Worm (Caenorhabditis elegans) whole organism, L4 larva: ENCODE data around the gene Y73B6BL.14.

ENCODE experiments used
- F44E2.7 ChIP-seq: fragments of 200-800 bp; sonication (Bioruptor generic); IDR thresholded peaks from 2 replicates; pipeline ENCODE4 v2.1.2; 2022; ENCODE audit warnings: missing genetic modification characterization, missing compliant biosample characterization
- F49E8.2 ChIP-seq: sonication (generic microtip); optimal IDR thresholded peaks from 2 replicates; lab custom pipeline; 2016; ENCODE audit warnings: missing compliant biosample characterization, mild to moderate bottlenecking, missing genetic modification characterization, borderline replicate concordance
- Y48G9A.11 ChIP-seq: fragments of 200-800 bp; sonication (Bioruptor generic); IDR thresholded peaks from 2 replicates; pipeline ENCODE4 v1.3.6; 2022; ENCODE audit warnings: missing genetic modification reagents, missing genetic modification characterization, missing compliant biosample characterization
- Y75B8A.6 ChIP-seq: fragments of 200-800 bp; sonication (Bioruptor generic); IDR thresholded peaks from 2 replicates; pipeline ENCODE4 v1.3.6; 2022; ENCODE audit warnings: missing genetic modification reagents, missing genetic modification characterization, missing compliant biosample characterization
- aha-1 ChIP-seq: fragments of 150-350 bp; peaks from one replicate; lab custom pipeline; 2014; ENCODE audit warnings: missing biosample characterization, missing genetic modification characterization
- ama-1 ChIP-seq: fragments of 150-350 bp; optimal IDR thresholded peaks from 2 replicates; lab custom pipeline; 2014; ENCODE audit warnings: inconsistent platforms, mixed read lengths
- ces-1 ChIP-seq: fragments of 150-350 bp; sonication (generic microtip); optimal IDR thresholded peaks from 4 replicates; lab custom pipeline; 2014; ENCODE audit warnings: missing biosample characterization, missing genetic modification reagents, missing genetic modification characterization
- cey-2 ChIP-seq: sonication (generic microtip); optimal IDR thresholded peaks from 3 replicates; lab custom pipeline; 2017; ENCODE audit warnings: missing genetic modification characterization, mild to moderate bottlenecking, missing compliant biosample characterization, antibody characterized with exemption, borderline replicate concordance; ENCODE audit not compliant: insufficient read depth
- daf-19 ChIP-seq: fragments of 200-800 bp; sonication (Bioruptor generic); conservative IDR thresholded peaks from 2 replicates; pipeline ENCODE4 v1.3.6; 2022; ENCODE audit warnings: missing genetic modification characterization, missing compliant biosample characterization
- dmd-6 ChIP-seq: fragments of 200-800 bp; sonication (Bioruptor generic); IDR thresholded peaks from 2 replicates; pipeline ENCODE4 v1.3.6; 2022; ENCODE audit warnings: missing genetic modification reagents, missing genetic modification characterization, missing compliant biosample characterization
- dmd-9 ChIP-seq: fragments of 200-800 bp; sonication (Bioruptor generic); IDR thresholded peaks from 2 replicates; pipeline ENCODE4 v1.3.6; 2022; ENCODE audit warnings: missing genetic modification reagents, missing genetic modification characterization, missing compliant biosample characterization
- egl-43 ChIP-seq: fragments of 200-800 bp; sonication (Bioruptor generic); IDR thresholded peaks from 2 replicates; pipeline ENCODE4 v1.3.6; 2022; ENCODE audit warnings: missing genetic modification reagents, missing genetic modification characterization, missing compliant biosample characterization
- fkh-10 ChIP-seq: fragments of 150-350 bp; optimal IDR thresholded peaks from 2 replicates; lab custom pipeline; 2014; ENCODE audit warnings: missing biosample characterization, missing genetic modification reagents, missing genetic modification characterization
- hif-1 ChIP-seq, 2 experiments: sonication (generic microtip); optimal IDR thresholded peaks; 2 replicates each; lab custom pipeline; 2016 to 2017; ENCODE audit warnings: missing compliant biosample characterization in 2 of 2, missing genetic modification characterization in 2 of 2, missing genetic modification reagents in 2 of 2, missing genotype in 2 of 2, mild to moderate bottlenecking in 1 of 2
- hlh-30 ChIP-seq: sonication (generic microtip); optimal IDR thresholded peaks from 2 replicates; lab custom pipeline; 2017; ENCODE audit warnings: antibody characterized with exemption, mild to moderate bottlenecking, missing genetic modification characterization, missing compliant biosample characterization; ENCODE audit not compliant: insufficient read depth
- hmg-1.1 ChIP-seq: fragments of 200-800 bp; sonication (Bioruptor generic); IDR thresholded peaks from 2 replicates; pipeline ENCODE4 v1.3.6; 2022; ENCODE audit warnings: missing genetic modification reagents, missing genetic modification characterization, missing compliant biosample characterization
- jun-1 ChIP-seq: fragments of 150-350 bp; optimal IDR thresholded peaks from 2 replicates; lab custom pipeline; 2014; ENCODE audit warnings: missing biosample characterization, missing genetic modification reagents, missing genetic modification characterization
- lin-29 ChIP-seq: fragments of 200-800 bp; sonication (Bioruptor generic); IDR thresholded peaks from 2 replicates; pipeline ENCODE4 v1.3.6; 2022; ENCODE audit warnings: missing genetic modification reagents, missing genetic modification characterization, missing compliant biosample characterization
- lin-38 ChIP-seq: fragments of 200-800 bp; sonication (Bioruptor generic); IDR thresholded peaks from 2 replicates; pipeline ENCODE4 v1.3.6; 2022; ENCODE audit warnings: missing genetic modification reagents, missing genetic modification characterization, missing compliant biosample characterization
- lir-3 ChIP-seq: sonication (generic microtip); optimal IDR thresholded peaks from 2 replicates; lab custom pipeline; 2016; ENCODE audit warnings: mild to moderate bottlenecking, missing genetic modification characterization, missing compliant biosample characterization
- madf-5 ChIP-seq, 2 experiments: fragments of 200-800 bp; sonication (Bioruptor generic); IDR thresholded peaks; 2 replicates each; pipeline ENCODE4 v1.3.6; 2022; ENCODE audit warnings: missing compliant biosample characterization in 2 of 2, missing genetic modification characterization in 2 of 2
- madf-9 ChIP-seq: fragments of 200-800 bp; sonication (Bioruptor generic); conservative IDR thresholded peaks from 2 replicates; pipeline ENCODE4 v1.3.6; 2022; ENCODE audit warnings: missing genetic modification reagents, missing genetic modification characterization, missing compliant biosample characterization
- mdt-29 ChIP-seq: fragments of 200-800 bp; sonication (Bioruptor generic); IDR thresholded peaks from 2 replicates; pipeline ENCODE4 v1.3.6; 2022; ENCODE audit warnings: missing genetic modification reagents, missing genetic modification characterization, missing compliant biosample characterization
- mes-2 ChIP-seq: sonication (generic microtip); optimal IDR thresholded peaks from 2 replicates; lab custom pipeline; 2016; ENCODE audit warnings: missing genotype, mild to moderate bottlenecking, missing genetic modification characterization, missing compliant biosample characterization; ENCODE audit not compliant: poor library complexity, severe bottlenecking
- nhr-111 ChIP-seq: fragments of 200-800 bp; sonication (Bioruptor generic); optimal IDR thresholded peaks from 2 replicates; lab custom pipeline; 2018; ENCODE audit warnings: mild to moderate bottlenecking, missing genetic modification characterization, missing compliant biosample characterization
- nhr-25 ChIP-seq: sonication (generic microtip); optimal IDR thresholded peaks from 2 replicates; lab custom pipeline; 2017; ENCODE audit warnings: missing genetic modification characterization, mild to moderate bottlenecking, missing compliant biosample characterization, antibody characterized with exemption, moderate library complexity, borderline replicate concordance; ENCODE audit not compliant: insufficient read depth
- nhr-28 ChIP-seq: fragments of 150-350 bp; optimal IDR thresholded peaks from 2 replicates; lab custom pipeline; 2014; ENCODE audit warnings: missing biosample characterization, missing genetic modification characterization
- nhr-48 ChIP-seq: sonication (generic microtip); optimal IDR thresholded peaks from 2 replicates; lab custom pipeline; 2016; ENCODE audit warnings: mild to moderate bottlenecking, missing genetic modification characterization, missing compliant biosample characterization
- pqm-1 ChIP-seq: sonication (generic microtip); optimal IDR thresholded peaks from 2 replicates; lab custom pipeline; 2017; ENCODE audit warnings: missing biosample characterization, missing genetic modification characterization
- rbr-2 ChIP-seq: sonication (generic microtip); optimal IDR thresholded peaks from 2 replicates; lab custom pipeline; 2016; ENCODE audit warnings: missing genotype, missing genetic modification characterization, missing compliant biosample characterization
- set-16 ChIP-seq: fragments of 200-800 bp; sonication (Bioruptor generic); IDR thresholded peaks from 2 replicates; pipeline ENCODE4 v1.3.6; 2022; ENCODE audit warnings: missing genetic modification reagents, missing genetic modification characterization, missing compliant biosample characterization
- snpc-1.2 ChIP-seq: fragments of 200-800 bp; sonication (Bioruptor generic); IDR thresholded peaks from 2 replicates; pipeline ENCODE4 v1.3.6; 2022; ENCODE audit warnings: missing genetic modification reagents, missing genetic modification characterization, missing compliant biosample characterization
- spr-3 ChIP-seq: fragments of 200-800 bp; sonication (Bioruptor generic); optimal IDR thresholded peaks from 2 replicates; lab custom pipeline; 2018; ENCODE audit warnings: mild to moderate bottlenecking, missing genetic modification characterization, missing compliant biosample characterization
- unc-39 ChIP-seq: sonication (generic microtip); optimal IDR thresholded peaks from 2 replicates; lab custom pipeline; 2017; ENCODE audit warnings: missing biosample characterization, missing genetic modification characterization
- vab-7 ChIP-seq: fragments of 200-800 bp; sonication (Bioruptor generic); IDR thresholded peaks from 2 replicates; pipeline ENCODE4 v1.3.6; 2022; ENCODE audit warnings: missing genetic modification reagents, missing genetic modification characterization, missing compliant biosample characterization
- zfp-3 ChIP-seq: fragments of 200-800 bp; sonication (Bioruptor generic); conservative IDR thresholded peaks from 2 replicates; pipeline ENCODE4 v1.3.6; 2022; ENCODE audit warnings: missing genetic modification reagents, missing genetic modification characterization, missing compliant biosample characterization
- zip-11 ChIP-seq: fragments of 200-800 bp; sonication (Bioruptor generic); IDR thresholded peaks from 2 replicates; pipeline ENCODE4 v1.3.6; 2022; ENCODE audit warnings: missing genetic modification characterization, missing compliant biosample characterization
- ztf-11 ChIP-seq: fragments of 150-350 bp; optimal IDR thresholded peaks from 2 replicates; lab custom pipeline; 2014; ENCODE audit warnings: missing biosample characterization, missing genetic modification characterization

Gene Y73B6BL.14

ce11 chrIV:6369489-6369888, 26.7 kb upstream of the Y73B6BL.14 start (continued):
- TF ChIP-seq mdt-29 (GFP tag; lab: Robert Waterston, UW) (no peak), mes-2 (tag; lab: Kevin White, UChicago) (peak; percentile 83), nhr-111 (GFP tag; lab: Kevin White, UChicago) (no peak), set-16 (no peak), aha-1 (tag; lab: Kevin White, UChicago) (no peak), lir-3 (tag; lab: Kevin White, UChicago) (no peak), ztf-11 (tag; lab: Kevin White, UChicago) (no peak), hif-1 (tag; optimal IDR thresholded peaks at IDR 0.05; lab: Kevin White, UChicago) (peak in 1 of 2 experiments; percentile 10), dmd-6 (GFP tag; lab: Robert Waterston, UW) (0 out of 2 replicates have a peak, but pooled peaks have one; percentile 12), lin-38 (GFP tag; lab: Robert Waterston, UW) (peak; percentile 46), snpc-1.2 (GFP tag; lab: Robert Waterston, UW) (0 out of 2 replicates have a peak, but pooled peaks have one; percentile 38), jun-1 (tag; lab: Kevin White, UChicago) (no peak), cey-2 (tag; lab: Kevin White, UChicago) (no peak), hlh-30 (tag; lab: Kevin White, UChicago) (no peak)

ce11 chrIV:6366032-6366431, 23.3 kb upstream of the Y73B6BL.14 start:
- TF ChIP-seq ces-1: peak; percentile 61
- TF ChIP-seq hif-1 (tag; optimal IDR thresholded peaks at IDR 0.05; lab: Kevin White, UChicago): no peak

- TF ChIP-seq fkh-10 (GFP tag; lab: Kevin White, UChicago) (no peak), madf-5 (GFP tag; IDR thresholded peaks at IDR 0.05; lab: Robert Waterston, UW) (no peak), lin-29 (no peak), jun-1 (tag; lab: Kevin White, UChicago) (no peak), unc-39 (no peak), spr-3 (no peak), nhr-25 (tag; lab: Kevin White, UChicago) (no peak), ama-1 (lab: Kevin White, UChicago) (no peak), hlh-30 (tag; lab: Kevin White, UChicago) (no peak)
Observed at ce11 chrIV:6365045-6365444, 22.3 kb upstream of the Y73B6BL.14 start, which contains the start of gene Y73B6BL.270. Gene Y73B6BL.270, plus strand, starts transcription at chrIV:6365345.

ce11 chrIV:6363604-6364003, 20.8 kb upstream of the Y73B6BL.14 start:
- TF ChIP-seq zip-11 (GFP tag; lab: Robert Waterston, UW): no peak
- no peak for TF ChIP-seq nhr-48 (tag; lab: Kevin White, UChicago)
- no peak for TF ChIP-seq zfp-3 (GFP tag; lab: Robert Waterston, UW)
- TF ChIP-seq daf-19 (GFP tag; lab: Robert Waterston, UW): no peak
- TF ChIP-seq nhr-25 (tag; lab: Kevin White, UChicago): no peak
- TF ChIP-seq madf-9 (GFP tag; lab: Robert Waterston, UW): no peak
- TF ChIP-seq nhr-28 (tag; lab: Kevin White, UChicago): no peak
- TF ChIP-seq hmg-1.1 (GFP tag; lab: Robert Waterston, UW): no peak
- TF ChIP-seq F49E8.2 (tag; lab: Kevin White, UChicago): no peak
- no peak for TF ChIP-seq egl-43 (GFP tag; lab: Robert Waterston, UW)
- no peak for TF ChIP-seq snpc-1.2 (GFP tag; lab: Robert Waterston, UW)
- TF ChIP-seq pqm-1 (tag; lab: Kevin White, UChicago): no peak
- no peak for TF ChIP-seq dmd-9 (GFP tag; lab: Robert Waterston, UW)
- TF ChIP-seq F44E2.7: no peak
- TF ChIP-seq vab-7 (GFP tag; lab: Robert Waterston, UW): no peak
- TF ChIP-seq Y48G9A.11 (GFP tag; lab: Robert Waterston, UW): no peak
- TF ChIP-seq Y75B8A.6 (GFP tag; lab: Robert Waterston, UW): no peak
- TF ChIP-seq rbr-2 (tag; lab: Kevin White, UChicago): no peak
